Fruit fly (Drosophila melanogaster): ENCODE results near the gene CG10621.

dm6 chr2L:18984158-18984557 lies 29.9 kb upstream of the CG10621 start:
- no peak for TF ChIP-seq Hr4 (GFP tag; optimal IDR thresholded peaks at IDR 0.05)
- TF ChIP-seq eg (GFP tag; IDR thresholded peaks at IDR 0.05) = no peak
